Worm (Caenorhabditis elegans) whole organism, mixed stage, embryonic: ENCODE data around the gene clc-8.

Source experiments
- blmp-1 ChIP-seq: fragments of 150-350 bp; optimal IDR thresholded peaks from 2 replicates; lab custom pipeline; 2014; ENCODE audit warnings: missing biosample characterization, missing genetic modification characterization
- cnd-1 ChIP-seq: fragments of 200-800 bp; sonication (Bioruptor generic); optimal IDR thresholded peaks from 2 replicates; lab custom pipeline; 2018; ENCODE audit warnings: mild to moderate bottlenecking, missing genetic modification characterization, missing compliant biosample characterization
- nhr-28 ChIP-seq: fragments of 150-350 bp; optimal IDR thresholded peaks from 2 replicates; lab custom pipeline; 2014; ENCODE audit warnings: missing biosample characterization, missing genetic modification characterization
- snpc-4 ChIP-seq: fragments of 150-350 bp; optimal IDR thresholded peaks from 2 replicates; lab custom pipeline; 2014; ENCODE audit warnings: missing biosample characterization, missing genetic modification characterization

- TF ChIP-seq nhr-28 (tag; lab: Kevin White, UChicago) = no peak
- TF ChIP-seq cnd-1 (tag; lab: Kevin White, UChicago) = no peak
- no peak for TF ChIP-seq snpc-4 (tag; lab: Kevin White, UChicago)
- TF ChIP-seq blmp-1 = no peak
These were observed 37.8 kb upstream of the clc-8 start for ce11 chrIV:14356120-14356519.
